Fruit fly (Drosophila melanogaster) Kc167 (cell line): Measurements from ENCODE around the gene CG5280.

Source experiments
- Myc ChIP-seq: fragments of >200 bp; optimal IDR thresholded peaks from 2 replicates; lab custom pipeline; 2017; ENCODE audit warnings: missing external identifiers
- Sin3A ChIP-seq: fragments of >200 bp; optimal IDR thresholded peaks from 2 replicates; lab custom pipeline; 2018; ENCODE audit warnings: missing external identifiers
- h ChIP-seq: fragments of >200 bp; optimal IDR thresholded peaks from 3 replicates; lab custom pipeline; 2018; ENCODE audit warnings: missing external identifiers
- insv ChIP-seq: fragments of >200 bp; optimal IDR thresholded peaks from 3 replicates; lab custom pipeline; 2018; ENCODE audit warnings: missing external identifiers
- psq ChIP-seq: fragments of >200 bp; optimal IDR thresholded peaks from 2 replicates; lab custom pipeline; 2017; ENCODE audit warnings: missing external identifiers
- ttk ChIP-seq: sonication (Bioruptor generic); optimal IDR thresholded peaks from 2 replicates; lab custom pipeline; 2017; ENCODE audit warnings: missing external identifiers

The CG5280 gene

DNA sequence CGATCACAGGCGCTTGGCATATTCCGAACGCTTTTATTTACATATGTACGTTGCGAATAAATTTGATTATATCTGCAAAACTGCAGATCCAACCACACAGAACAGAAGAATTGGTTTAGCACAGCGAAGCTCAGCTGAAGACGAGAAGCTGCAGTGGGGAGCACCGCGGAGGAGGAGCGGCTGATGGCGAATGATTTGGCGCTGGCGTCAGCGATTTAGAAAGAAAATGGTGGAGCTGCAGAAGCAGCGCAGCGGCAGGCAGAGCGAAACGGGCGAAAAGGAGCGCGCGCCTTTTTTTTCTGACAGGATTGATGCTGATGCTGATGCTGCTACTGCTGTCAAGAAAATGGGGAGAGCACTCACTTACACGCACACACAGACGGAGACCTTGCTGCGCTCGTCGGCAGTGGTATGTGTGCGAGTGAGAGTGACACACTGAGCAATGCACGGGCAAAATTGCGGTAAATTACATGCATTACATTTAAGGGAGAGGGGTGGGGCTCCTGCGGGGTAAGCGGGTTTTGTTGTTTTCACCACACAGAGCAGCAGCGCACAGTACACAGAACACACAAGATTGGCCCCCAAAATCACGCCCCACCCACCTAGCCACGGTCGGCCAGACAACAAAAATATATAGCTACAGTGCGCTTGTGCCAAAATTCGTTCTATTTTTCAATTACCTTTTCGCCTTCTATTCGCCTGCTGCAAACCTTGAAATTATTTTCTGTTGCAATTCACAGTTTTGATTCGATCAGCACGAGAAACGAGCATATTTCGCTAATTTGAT lies 7.1 kb upstream of the CG5280 start:
- no peak for TF ChIP-seq psq (lab: Kevin White, UChicago)
- TF ChIP-seq h (lab: Kevin White, UChicago) = no peak
- no peak for TF ChIP-seq ttk (lab: Kevin White, UChicago)
- no peak for TF ChIP-seq insv (lab: Kevin White, UChicago)
- TF ChIP-seq Myc = no peak
- TF ChIP-seq Sin3A (lab: Kevin White, UChicago) = no peak

DNA sequence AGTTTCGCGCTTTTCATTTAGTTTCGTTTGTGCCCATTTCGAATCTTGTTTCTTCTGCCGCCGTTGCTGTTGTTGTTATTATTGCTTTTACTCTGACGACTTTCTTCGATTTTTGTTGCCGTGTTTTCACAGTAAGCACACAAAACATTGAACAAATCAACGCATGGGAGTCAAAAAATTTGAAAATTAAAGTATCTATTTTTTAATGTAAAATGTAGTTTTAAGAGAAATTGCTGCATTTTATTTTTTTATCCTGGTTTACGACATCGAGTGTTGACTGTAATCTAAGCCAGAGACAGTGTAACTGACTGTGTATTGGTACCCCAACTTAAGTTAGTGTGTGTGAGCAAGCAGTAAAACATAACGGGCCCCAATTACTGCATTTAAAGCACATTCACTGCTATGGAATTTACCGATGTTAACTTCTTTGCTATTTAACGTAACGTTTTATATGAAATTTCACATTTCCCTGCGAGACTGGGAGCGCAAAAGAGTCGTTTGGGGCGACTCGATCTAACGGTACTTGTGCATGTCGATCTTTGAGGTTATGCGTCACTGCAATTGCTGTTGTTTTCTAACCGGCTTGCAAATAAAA lies 6.2 kb upstream of the CG5280 start:
- TF ChIP-seq Myc = no peak
- no peak for TF ChIP-seq ttk (lab: Kevin White, UChicago)
- no peak for TF ChIP-seq psq (lab: Kevin White, UChicago)
- TF ChIP-seq insv (lab: Kevin White, UChicago) = no peak
- TF ChIP-seq h (lab: Kevin White, UChicago) = no peak
- TF ChIP-seq Sin3A (lab: Kevin White, UChicago) = no peak

- TF ChIP-seq h (lab: Kevin White, UChicago) = no peak
- no peak for TF ChIP-seq insv (lab: Kevin White, UChicago)
Measured at dm6 chr3L:8986582-8986981, 3.4 kb downstream of the CG5280 start, which contains the start of gene CG5068. CG5068 (plus strand) TSS chr3L:8986710.

DNA sequence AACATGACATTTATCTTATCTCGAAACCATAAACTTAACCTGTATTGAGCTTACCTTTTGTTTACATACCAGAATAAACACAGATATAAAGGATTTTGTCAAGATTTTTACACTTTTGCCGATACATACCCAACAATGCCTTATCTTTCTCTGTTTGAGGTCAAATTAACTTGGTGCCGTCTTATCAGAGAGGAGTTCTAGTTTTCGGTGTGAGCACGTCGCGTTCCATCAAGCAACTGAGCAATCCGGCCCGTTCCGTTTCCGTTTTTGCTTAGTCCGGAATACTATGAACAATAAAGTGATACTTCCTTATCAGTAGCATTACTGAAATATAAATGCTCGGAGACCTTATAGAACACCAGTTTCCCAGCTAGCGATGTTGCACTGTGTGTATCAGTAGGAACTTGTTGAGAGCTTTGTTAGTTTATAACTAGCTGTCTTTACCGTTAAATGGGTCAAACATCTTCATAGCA lies 4.1 kb downstream of the CG5280 start, which contains the start of gene Galk:
Gene Galk (minus strand): TSS at position 244 of the 473 bp plus-strand sequence.
- TF ChIP-seq Myc = no peak
- no peak for TF ChIP-seq insv (lab: Kevin White, UChicago)
- TF ChIP-seq Sin3A (lab: Kevin White, UChicago) = no peak
- no peak for TF ChIP-seq h (lab: Kevin White, UChicago)
- TF ChIP-seq psq (lab: Kevin White, UChicago) = no peak

- TF ChIP-seq Myc = no peak
- TF ChIP-seq insv (lab: Kevin White, UChicago) = no peak
- TF ChIP-seq ttk (lab: Kevin White, UChicago) = no peak
- TF ChIP-seq Sin3A (lab: Kevin White, UChicago) = no peak
- no peak for TF ChIP-seq psq (lab: Kevin White, UChicago)
- TF ChIP-seq h (lab: Kevin White, UChicago) = no peak
Measured at dm6 chr3L:8985132-8985847, 4.7 kb downstream of the CG5280 start.

- no peak for TF ChIP-seq psq (lab: Kevin White, UChicago)
- TF ChIP-seq insv (lab: Kevin White, UChicago) = no peak
- no peak for TF ChIP-seq ttk (lab: Kevin White, UChicago)
- TF ChIP-seq h (lab: Kevin White, UChicago) = no peak
- TF ChIP-seq Myc = no peak
- no peak for TF ChIP-seq Sin3A (lab: Kevin White, UChicago)
Measured at dm6 chr3L:8982044-8982443, 8.0 kb downstream of the CG5280 start.

DNA sequence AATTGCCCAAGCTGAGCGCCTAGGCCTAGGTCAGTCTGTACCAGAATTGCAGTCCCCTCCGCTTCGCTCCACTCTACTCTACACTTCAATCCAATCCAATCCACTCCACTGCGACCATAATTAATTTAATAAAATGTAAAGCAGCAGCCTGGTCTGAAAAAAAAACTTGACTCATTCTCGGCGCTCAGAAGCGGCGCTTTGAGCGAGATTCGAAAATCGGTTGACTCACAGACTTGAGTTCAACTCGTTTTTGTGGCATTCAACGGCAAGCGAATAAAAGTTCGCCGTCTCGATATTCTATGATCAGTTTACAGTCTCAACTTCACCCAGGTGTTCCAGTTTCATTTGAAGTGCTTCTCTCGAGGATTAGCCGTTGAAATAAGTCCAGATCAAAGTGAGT lies 8.5 kb downstream of the CG5280 start, which contains the start of gene CG13314:
Gene CG13314 (plus strand): TSS at position 301 of the 400 bp plus-strand sequence.
- TF ChIP-seq insv (lab: Kevin White, UChicago) (no peak), Myc (no peak), psq (lab: Kevin White, UChicago) (no peak), h (lab: Kevin White, UChicago) (no peak), ttk (lab: Kevin White, UChicago) (no peak), Sin3A (lab: Kevin White, UChicago) (no peak)

dm6 chr3L:8979780-8980179 lies 10.2 kb downstream of the CG5280 start, which contains the start of gene CG5644:
CG5644 (minus strand) TSS chr3L:8979880.
- TF ChIP-seq Sin3A (lab: Kevin White, UChicago) (no peak), Myc (no peak), insv (lab: Kevin White, UChicago) (no peak), h (lab: Kevin White, UChicago) (no peak), ttk (lab: Kevin White, UChicago) (no peak)

DNA sequence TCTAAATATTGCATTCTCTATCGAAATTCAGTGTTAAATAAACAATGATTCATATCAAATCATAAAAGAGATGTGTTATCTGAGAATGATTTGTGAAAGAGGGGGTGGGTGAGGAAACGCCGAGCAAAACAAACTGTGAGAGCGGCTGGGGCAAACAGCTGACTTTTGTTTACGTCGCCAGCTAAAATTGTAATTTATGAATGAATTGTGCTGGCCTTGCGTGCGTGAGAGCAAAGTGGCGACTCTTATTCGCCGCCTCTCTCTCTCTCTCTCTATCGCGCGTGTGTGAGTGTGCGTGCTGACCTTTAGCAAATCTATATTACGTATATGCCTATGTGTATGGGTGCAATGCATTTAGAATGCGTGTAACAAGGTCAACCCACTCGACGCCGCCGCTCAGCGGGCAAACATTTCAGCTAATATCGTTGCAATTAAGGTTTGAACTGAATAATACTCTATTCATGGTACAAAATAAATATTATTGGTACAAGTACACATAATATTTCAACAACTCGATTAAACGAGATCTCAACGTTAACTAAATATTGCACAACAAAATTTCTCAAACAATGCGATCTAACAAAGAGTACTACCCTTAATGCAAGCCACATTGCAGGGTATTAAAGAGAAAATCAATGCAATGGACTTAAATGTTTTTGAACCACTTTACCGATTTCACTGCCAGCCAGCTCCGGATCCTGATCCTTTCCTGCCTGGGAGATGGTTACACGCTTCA lies 11.2 kb downstream of the CG5280 start:
- TF ChIP-seq insv (lab: Kevin White, UChicago) (no peak), h (lab: Kevin White, UChicago) (no peak), ttk (lab: Kevin White, UChicago) (no peak), psq (lab: Kevin White, UChicago) (no peak), Sin3A (lab: Kevin White, UChicago) (no peak), Myc (no peak)

DNA sequence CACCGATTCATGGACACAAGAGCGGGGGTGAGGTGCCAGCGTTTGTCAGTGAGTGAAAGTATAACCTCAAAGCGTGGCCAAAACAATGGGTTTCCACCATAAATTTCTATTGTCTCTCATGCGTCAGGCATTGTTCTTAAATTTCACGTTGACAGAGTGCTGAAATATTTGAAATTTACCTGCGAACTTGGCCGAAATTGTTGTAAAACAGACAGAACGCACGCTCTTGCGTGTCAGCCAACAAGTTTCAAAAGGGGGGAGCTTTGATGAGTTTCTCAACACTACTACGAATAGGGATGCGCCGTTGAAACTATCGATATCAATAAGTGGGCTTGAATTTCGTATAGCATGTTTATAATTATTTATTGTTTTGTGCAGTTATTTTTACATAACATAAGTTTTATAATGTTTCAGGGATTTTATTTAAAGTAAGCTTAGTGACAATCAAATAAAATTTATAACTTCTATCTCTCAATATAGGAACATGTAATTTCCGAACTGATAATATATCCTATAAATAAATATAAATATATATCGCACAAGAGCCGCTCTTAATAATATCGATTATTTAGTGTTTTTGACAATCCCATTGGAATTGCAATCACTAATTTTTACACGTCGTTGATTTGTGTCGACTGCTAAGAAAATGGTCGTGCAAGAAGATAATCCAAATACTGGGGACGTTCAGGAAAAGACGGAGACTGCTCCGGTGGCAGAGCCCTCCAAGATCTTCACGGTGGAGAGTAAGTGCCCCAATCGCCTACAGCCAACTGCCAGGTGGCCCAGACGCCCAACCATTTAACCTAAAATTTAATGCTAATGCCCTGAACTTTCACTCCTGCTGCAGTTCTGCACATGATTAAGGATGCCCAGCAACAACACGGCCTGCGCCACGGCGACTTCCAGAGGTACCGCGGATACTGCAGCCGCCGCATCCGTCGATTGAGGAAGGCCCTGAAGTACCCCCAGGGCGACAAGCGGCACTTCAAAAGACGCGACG lies 15.2 kb downstream of the CG5280 start, which contains the start of the genes pix and Srp68:
Gene pix (minus strand): TSS at position 288 of the 1,000 bp plus-strand sequence.
Gene Srp68 (plus strand): TSS at position 569 of the 1,000 bp plus-strand sequence.
- TF ChIP-seq Myc = no peak
- no peak for TF ChIP-seq ttk (lab: Kevin White, UChicago)
- TF ChIP-seq psq (lab: Kevin White, UChicago) = no peak
